Worm (Caenorhabditis elegans) whole organism, L4 larva: ENCODE results near the gene nas-39.

Experiments used
- D1046.2 ChIP-seq: fragments of 200-800 bp; sonication (Bioruptor generic); IDR thresholded peaks from 2 replicates; pipeline ENCODE4 v1.3.6; 2022; ENCODE audit warnings: missing genetic modification characterization, missing compliant biosample characterization
- F37D6.2 ChIP-seq: sonication (generic microtip); optimal IDR thresholded peaks from 2 replicates; lab custom pipeline; 2016; ENCODE audit warnings: mild to moderate bottlenecking, missing genetic modification characterization, missing compliant biosample characterization
- ZK337.2 ChIP-seq: fragments of 200-800 bp; sonication (Bioruptor generic); IDR thresholded peaks from 2 replicates; pipeline ENCODE4 v1.3.6; 2022; ENCODE audit warnings: missing genetic modification reagents, missing genetic modification characterization, missing compliant biosample characterization
- ZK546.5 ChIP-seq, 2 experiments: sonication (generic microtip); optimal IDR thresholded peaks; 2 replicates each; lab custom pipeline; 2017; ENCODE audit warnings: missing biosample characterization in 2 of 2, missing genetic modification characterization in 2 of 2
- aha-1 ChIP-seq: fragments of 150-350 bp; peaks from one replicate; lab custom pipeline; 2014; ENCODE audit warnings: missing biosample characterization, missing genetic modification characterization
- ama-1 ChIP-seq: fragments of 150-350 bp; optimal IDR thresholded peaks from 2 replicates; lab custom pipeline; 2014; ENCODE audit warnings: inconsistent platforms, mixed read lengths
- ceh-20 ChIP-seq: fragments of 200-800 bp; sonication (Bioruptor generic); IDR thresholded peaks from 2 replicates; pipeline ENCODE4 v1.3.6; 2022; ENCODE audit warnings: missing genetic modification reagents, missing genetic modification characterization, missing compliant biosample characterization
- ceh-62 ChIP-seq: sonication (generic microtip); optimal IDR thresholded peaks from 2 replicates; lab custom pipeline; 2017; ENCODE audit warnings: missing biosample characterization, missing genetic modification characterization
- ceh-82 ChIP-seq: sonication (generic microtip); optimal IDR thresholded peaks from 2 replicates; lab custom pipeline; 2017; ENCODE audit warnings: missing biosample characterization, missing genetic modification characterization
- ces-1 ChIP-seq: fragments of 150-350 bp; sonication (generic microtip); optimal IDR thresholded peaks from 4 replicates; lab custom pipeline; 2014; ENCODE audit warnings: missing biosample characterization, missing genetic modification reagents, missing genetic modification characterization
- ctbp-1 ChIP-seq: fragments of 200-800 bp; sonication (Bioruptor generic); IDR thresholded peaks from 2 replicates; pipeline ENCODE4 v1.3.6; 2022; ENCODE audit warnings: missing genetic modification reagents, missing genetic modification characterization, missing compliant biosample characterization
- daf-12 ChIP-seq: fragments of 150-350 bp; optimal IDR thresholded peaks from 2 replicates; lab custom pipeline; 2014; ENCODE audit warnings: missing biosample characterization, missing genetic modification reagents, missing genetic modification characterization
- daf-16 ChIP-seq, 3 experiments: sonication (generic microtip); optimal IDR thresholded peaks; 2 replicates each; lab custom pipeline; 2016 to 2017; ENCODE audit warnings: missing genetic modification characterization in 3 of 3, missing genetic modification reagents in 3 of 3, mild to moderate bottlenecking in 2 of 3, missing compliant biosample characterization in 2 of 3, missing biosample characterization in 1 of 3, moderate library complexity in 1 of 3
- daf-19 ChIP-seq: fragments of 200-800 bp; sonication (Bioruptor generic); conservative IDR thresholded peaks from 2 replicates; pipeline ENCODE4 v1.3.6; 2022; ENCODE audit warnings: missing genetic modification characterization, missing compliant biosample characterization
- dmd-6 ChIP-seq: fragments of 200-800 bp; sonication (Bioruptor generic); IDR thresholded peaks from 2 replicates; pipeline ENCODE4 v1.3.6; 2022; ENCODE audit warnings: missing genetic modification reagents, missing genetic modification characterization, missing compliant biosample characterization
- dpl-1 ChIP-seq: fragments of 150-350 bp; optimal IDR thresholded peaks from 2 replicates; lab custom pipeline; 2014; ENCODE audit warnings: missing biosample characterization, missing genetic modification reagents, missing genetic modification characterization
- dve-1 ChIP-seq: sonication (generic microtip); optimal IDR thresholded peaks from 2 replicates; lab custom pipeline; 2017; ENCODE audit warnings: antibody characterized with exemption, mild to moderate bottlenecking, missing genetic modification characterization, missing compliant biosample characterization; ENCODE audit not compliant: insufficient read depth
- egl-43 ChIP-seq: fragments of 200-800 bp; sonication (Bioruptor generic); IDR thresholded peaks from 2 replicates; pipeline ENCODE4 v1.3.6; 2022; ENCODE audit warnings: missing genetic modification reagents, missing genetic modification characterization, missing compliant biosample characterization
- gei-8 ChIP-seq: fragments of 200-800 bp; sonication (Bioruptor generic); optimal IDR thresholded peaks from 2 replicates; lab custom pipeline; 2018; ENCODE audit warnings: mild to moderate bottlenecking, missing genetic modification characterization, missing compliant biosample characterization
- hlh-30 ChIP-seq: sonication (generic microtip); optimal IDR thresholded peaks from 2 replicates; lab custom pipeline; 2017; ENCODE audit warnings: antibody characterized with exemption, mild to moderate bottlenecking, missing genetic modification characterization, missing compliant biosample characterization; ENCODE audit not compliant: insufficient read depth
- jun-1 ChIP-seq: fragments of 150-350 bp; optimal IDR thresholded peaks from 2 replicates; lab custom pipeline; 2014; ENCODE audit warnings: missing biosample characterization, missing genetic modification reagents, missing genetic modification characterization
- lim-7 ChIP-seq: fragments of 200-800 bp; sonication (Bioruptor generic); IDR thresholded peaks from 2 replicates; pipeline ENCODE4 v1.3.6; 2022; ENCODE audit warnings: missing genetic modification characterization, missing compliant biosample characterization
- lin-29 ChIP-seq: fragments of 200-800 bp; sonication (Bioruptor generic); IDR thresholded peaks from 2 replicates; pipeline ENCODE4 v1.3.6; 2022; ENCODE audit warnings: missing genetic modification reagents, missing genetic modification characterization, missing compliant biosample characterization
- lin-38 ChIP-seq: fragments of 200-800 bp; sonication (Bioruptor generic); IDR thresholded peaks from 2 replicates; pipeline ENCODE4 v1.3.6; 2022; ENCODE audit warnings: missing genetic modification reagents, missing genetic modification characterization, missing compliant biosample characterization
- lin-39 ChIP-seq: fragments of 150-350 bp; optimal IDR thresholded peaks from 2 replicates; lab custom pipeline; 2014; ENCODE audit warnings: missing biosample characterization, missing genetic modification reagents, missing genetic modification characterization
- lsy-2 ChIP-seq, 2 experiments: fragments of 150-350 bp in 1 of 2; sonication (generic microtip) in 1 of 2; optimal IDR thresholded peaks; 2 replicates each; lab custom pipeline; 2014 to 2017; ENCODE audit warnings: missing biosample characterization in 2 of 2, missing genetic modification characterization in 2 of 2
- madf-5 ChIP-seq, 2 experiments: fragments of 200-800 bp; sonication (Bioruptor generic); IDR thresholded peaks; 2 replicates each; pipeline ENCODE4 v1.3.6; 2022; ENCODE audit warnings: missing compliant biosample characterization in 2 of 2, missing genetic modification characterization in 2 of 2
- madf-9 ChIP-seq: fragments of 200-800 bp; sonication (Bioruptor generic); conservative IDR thresholded peaks from 2 replicates; pipeline ENCODE4 v1.3.6; 2022; ENCODE audit warnings: missing genetic modification reagents, missing genetic modification characterization, missing compliant biosample characterization
- mdl-1 ChIP-seq, 2 experiments: fragments of 150-350 bp in 1 of 2; sonication (generic microtip) in 1 of 2; optimal IDR thresholded peaks; 2 replicates each; lab custom pipeline; 2014 to 2017; ENCODE audit warnings: missing biosample characterization in 2 of 2, missing genetic modification characterization in 2 of 2
- mdt-29 ChIP-seq: fragments of 200-800 bp; sonication (Bioruptor generic); IDR thresholded peaks from 2 replicates; pipeline ENCODE4 v1.3.6; 2022; ENCODE audit warnings: missing genetic modification reagents, missing genetic modification characterization, missing compliant biosample characterization
- mep-1 ChIP-seq: fragments of 150-350 bp; sonication (generic microtip); optimal IDR thresholded peaks from 3 replicates; lab custom pipeline; 2014; ENCODE audit warnings: missing biosample characterization, missing genetic modification characterization
- mxl-2 ChIP-seq: fragments of 200-800 bp; sonication (Bioruptor generic); conservative IDR thresholded peaks from 2 replicates; pipeline ENCODE4 v1.3.6; 2022; ENCODE audit warnings: missing genetic modification reagents, missing genetic modification characterization, missing compliant biosample characterization
- nhr-237 ChIP-seq: sonication (generic microtip); optimal IDR thresholded peaks from 2 replicates; lab custom pipeline; 2017; ENCODE audit warnings: missing biosample characterization, missing genetic modification characterization
- nhr-25 ChIP-seq: sonication (generic microtip); optimal IDR thresholded peaks from 2 replicates; lab custom pipeline; 2017; ENCODE audit warnings: missing genetic modification characterization, mild to moderate bottlenecking, missing compliant biosample characterization, antibody characterized with exemption, moderate library complexity, borderline replicate concordance; ENCODE audit not compliant: insufficient read depth
- nhr-41 ChIP-seq: fragments of 200-800 bp; sonication (Bioruptor generic); IDR thresholded peaks from 2 replicates; pipeline ENCODE4 v1.3.6; 2022; ENCODE audit warnings: missing genetic modification reagents, missing genetic modification characterization, missing compliant biosample characterization
- nhr-6 ChIP-seq: fragments of 150-350 bp; optimal IDR thresholded peaks from 2 replicates; lab custom pipeline; 2014; ENCODE audit warnings: missing biosample characterization, missing genetic modification characterization
- nhr-76 ChIP-seq: fragments of 150-350 bp; optimal IDR thresholded peaks from 2 replicates; lab custom pipeline; 2014; ENCODE audit warnings: missing biosample characterization, missing genetic modification characterization
- pqm-1 ChIP-seq: sonication (generic microtip); optimal IDR thresholded peaks from 2 replicates; lab custom pipeline; 2017; ENCODE audit warnings: missing biosample characterization, missing genetic modification characterization
- rbr-2 ChIP-seq: sonication (generic microtip); optimal IDR thresholded peaks from 2 replicates; lab custom pipeline; 2016; ENCODE audit warnings: missing genotype, missing genetic modification characterization, missing compliant biosample characterization
- set-16 ChIP-seq: fragments of 200-800 bp; sonication (Bioruptor generic); IDR thresholded peaks from 2 replicates; pipeline ENCODE4 v1.3.6; 2022; ENCODE audit warnings: missing genetic modification reagents, missing genetic modification characterization, missing compliant biosample characterization
- skn-1 ChIP-seq: fragments of 150-350 bp; optimal IDR thresholded peaks from 2 replicates; lab custom pipeline; 2014; ENCODE audit warnings: missing biosample characterization, missing genetic modification characterization
- unc-130 ChIP-seq: sonication (generic microtip); optimal IDR thresholded peaks from 2 replicates; lab custom pipeline; 2016; ENCODE audit warnings: missing genetic modification reagents, missing genetic modification characterization, missing compliant biosample characterization
- unc-62 ChIP-seq, 3 experiments: fragments of 150-350 bp in 1 of 3; sonication (generic microtip); optimal IDR thresholded peaks in 2 of 3; peaks in 1 of 3; 1 replicate in 1 of 3; 2 replicates in 2 of 3; lab custom pipeline; 2014 to 2017; ENCODE audit warnings: missing biosample characterization in 3 of 3, missing genetic modification characterization in 3 of 3, missing genetic modification reagents in 3 of 3, missing genotype in 1 of 3
- vab-7 ChIP-seq: fragments of 200-800 bp; sonication (Bioruptor generic); IDR thresholded peaks from 2 replicates; pipeline ENCODE4 v1.3.6; 2022; ENCODE audit warnings: missing genetic modification reagents, missing genetic modification characterization, missing compliant biosample characterization
- zip-11 ChIP-seq: fragments of 200-800 bp; sonication (Bioruptor generic); IDR thresholded peaks from 2 replicates; pipeline ENCODE4 v1.3.6; 2022; ENCODE audit warnings: missing genetic modification characterization, missing compliant biosample characterization
- zip-2 ChIP-seq: fragments of 150-350 bp; optimal IDR thresholded peaks from 2 replicates; lab custom pipeline; 2014; ENCODE audit warnings: missing biosample characterization, missing genetic modification characterization

The nas-39 gene

DNA sequence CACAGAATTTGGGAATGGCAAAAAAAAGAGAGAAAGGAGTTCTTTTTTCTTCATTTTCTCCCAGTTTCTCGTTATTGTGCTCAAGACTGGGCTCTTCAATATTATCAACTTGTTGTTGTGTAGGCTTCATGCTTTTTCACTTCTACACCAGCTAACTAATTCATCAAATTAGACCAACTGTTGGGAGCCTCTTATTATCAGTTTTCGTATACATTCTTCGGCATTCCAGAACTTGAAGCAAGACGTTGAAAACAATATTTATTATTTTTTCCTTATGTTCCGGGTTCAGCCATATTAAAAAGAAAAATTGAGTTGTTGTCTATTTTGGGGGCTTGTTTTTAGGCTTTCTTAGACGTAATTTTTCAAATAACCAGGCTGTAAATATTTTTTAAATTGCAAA is 26.2 kb downstream of the nas-39 start:
- TF ChIP-seq egl-43 (no peak), daf-16 (GFP tag; optimal IDR thresholded peaks at IDR 0.05; lab: Kevin White, UChicago) (peak in 1 of 2 experiments; percentile 92), daf-16 (tag; optimal IDR thresholded peaks at IDR 0.05; lab: Kevin White, UChicago) (no peak), aha-1 (tag; lab: Kevin White, UChicago) (peak; percentile 59)

ce11 chrX:16484043-16484442 is 27.3 kb downstream of the nas-39 start:
- TF ChIP-seq ctbp-1 (GFP tag; lab: Robert Waterston, UW) (0 out of 2 replicates have a peak, but pooled peaks have one; percentile 38), mdt-29 (no peak), dmd-6 (GFP tag; lab: Robert Waterston, UW) (peak; percentile 58), nhr-25 (tag; lab: Kevin White, UChicago) (no peak), lin-29 (GFP tag; lab: Robert Waterston, UW) (no peak), set-16 (no peak; the same call in 1 of the 2 replicates), daf-16 (GFP tag; optimal IDR thresholded peaks at IDR 0.05; lab: Kevin White, UChicago) (no peak), daf-16 (tag; optimal IDR thresholded peaks at IDR 0.05; lab: Kevin White, UChicago) (peak; percentile 24)

- TF ChIP-seq rbr-2 (tag; lab: Kevin White, UChicago) (peak; percentile 31), lin-29 (GFP tag; lab: Robert Waterston, UW) (no peak), lin-38 (GFP tag; lab: Robert Waterston, UW) (no peak), nhr-6 (tag; lab: Kevin White, UChicago) (no peak), mdl-1 (tag; optimal IDR thresholded peaks at IDR 0.05; lab: Kevin White, UChicago) (peak in 1 of 2 experiments; percentile 36), dpl-1 (GFP tag; lab: Kevin White, UChicago) (no peak), mdt-29 (no peak), ZK337.2 (GFP tag; lab: Robert Waterston, UW) (no peak), madf-9 (GFP tag; lab: Robert Waterston, UW) (no peak), dve-1 (no peak), F37D6.2 (tag; lab: Kevin White, UChicago) (no peak), lim-7 (GFP tag; lab: Robert Waterston, UW) (no peak), lsy-2 (tag; optimal IDR thresholded peaks at IDR 0.05; lab: Kevin White, UChicago) (peak in 1 of 2 experiments; percentile 44), nhr-76 (tag; lab: Kevin White, UChicago) (no peak), ceh-20 (GFP tag; lab: Robert Waterston, UW) (peak; percentile 41; the same call in 1 of the 2 replicates), hlh-30 (tag; lab: Kevin White, UChicago) (no peak), unc-62 (GFP tag; optimal IDR thresholded peaks at IDR 0.05 in 1 of 2; lab: Kevin White, UChicago) (no peak), unc-62 (tag; optimal IDR thresholded peaks at IDR 0.05; lab: Kevin White, UChicago) (no peak), ZK546.5 (tag; optimal IDR thresholded peaks at IDR 0.05; lab: Kevin White, UChicago) (no peak), nhr-237 (tag; lab: Kevin White, UChicago) (no peak), D1046.2 (no peak), unc-130 (GFP tag; lab: Kevin White, UChicago) (no peak), skn-1 (tag; lab: Kevin White, UChicago) (no peak), ces-1 (no peak), daf-12 (tag; lab: Kevin White, UChicago) (no peak), pqm-1 (no peak), gei-8 (GFP tag; lab: Kevin White, UChicago) (no peak), aha-1 (tag; lab: Kevin White, UChicago) (peak; percentile 47), mxl-2 (GFP tag; lab: Robert Waterston, UW) (no peak), zip-11 (GFP tag; lab: Robert Waterston, UW) (no peak), daf-16 (GFP tag; optimal IDR thresholded peaks at IDR 0.05; lab: Kevin White, UChicago) (no peak), daf-16 (tag; optimal IDR thresholded peaks at IDR 0.05; lab: Kevin White, UChicago) (no peak), ama-1 (lab: Kevin White, UChicago) (no peak), zip-2 (tag; lab: Kevin White, UChicago) (no peak), nhr-41 (GFP tag; lab: Robert Waterston, UW) (no peak), madf-5 (GFP tag; IDR thresholded peaks at IDR 0.05; lab: Robert Waterston, UW) (no peak), ceh-62 (tag; lab: Kevin White, UChicago) (no peak), jun-1 (no peak), ceh-82 (tag; lab: Kevin White, UChicago) (no peak), dmd-6 (GFP tag; lab: Robert Waterston, UW) (peak; percentile 54), vab-7 (GFP tag; lab: Robert Waterston, UW) (no peak), lin-39 (no peak), mep-1 (tag; lab: Kevin White, UChicago) (peak; percentile 58), daf-19 (GFP tag; lab: Robert Waterston, UW) (no peak)
These were observed 28.0 kb downstream of the nas-39 start for ce11 chrX:16484681-16485080.
